Fruit fly (Drosophila melanogaster) whole organism, pupa: ENCODE measurements around the gene Bub3.
A peak's percentile ranks its signal among the peaks of the same experiment; 100 is the strongest.

Source experiments
- CG10348 ChIP-seq: fragments of 200-800 bp; sonication (Bioruptor generic); IDR thresholded peaks from 2 replicates; pipeline ENCODE4 v1.3.6; 2022; ENCODE audit warnings: missing biosample characterization, missing genetic modification characterization
- CG12605 ChIP-seq: fragments of 200-800 bp; sonication (Bioruptor generic); IDR thresholded peaks from 2 replicates; pipeline ENCODE4 v1.3.6; 2022; ENCODE audit warnings: missing biosample characterization, missing genetic modification characterization
- CG13204 ChIP-seq: fragments of 200-800 bp; sonication (Bioruptor generic); optimal IDR thresholded peaks from 2 replicates; lab custom pipeline; 2018; ENCODE audit warnings: missing biosample characterization, mild to moderate bottlenecking, missing genetic modification characterization, moderate library complexity
- CG14655 ChIP-seq: fragments of 200-800 bp; sonication (Bioruptor generic); optimal IDR thresholded peaks from 3 replicates; lab custom pipeline; 2017; ENCODE audit warnings: mild to moderate bottlenecking, missing biosample characterization, missing genetic modification reagents, missing genetic modification characterization
- CG15710 ChIP-seq: fragments of 200-800 bp; sonication (Bioruptor generic); optimal IDR thresholded peaks from 2 replicates; lab custom pipeline; 2018; ENCODE audit warnings: missing biosample characterization, mild to moderate bottlenecking, missing genetic modification characterization, moderate library complexity
- CG17806 ChIP-seq: fragments of 200-800 bp; sonication (Bioruptor generic); optimal IDR thresholded peaks from 2 replicates; lab custom pipeline; 2018; ENCODE audit warnings: missing biosample characterization, mild to moderate bottlenecking, missing genetic modification characterization, moderate library complexity
- CG32121 ChIP-seq: fragments of 200-800 bp; sonication (Bioruptor generic); IDR thresholded peaks from 2 replicates; pipeline ENCODE4 v1.3.6; 2022; ENCODE audit warnings: missing biosample characterization, missing genetic modification characterization
- CG34367 ChIP-seq: fragments of 200-800 bp; sonication (Bioruptor generic); optimal IDR thresholded peaks from 2 replicates; lab custom pipeline; 2018; ENCODE audit warnings: missing biosample characterization, mild to moderate bottlenecking, missing genetic modification characterization
- CG4496 ChIP-seq: fragments of 200-800 bp; sonication (Bioruptor generic); IDR thresholded peaks from 3 replicates; pipeline ENCODE4 v1.3.6; 2022; ENCODE audit warnings: missing biosample characterization, missing genetic modification characterization
- CG8159 ChIP-seq: fragments of 200-800 bp; sonication (Bioruptor generic); optimal IDR thresholded peaks from 3 replicates; lab custom pipeline; 2018; ENCODE audit warnings: missing biosample characterization, mild to moderate bottlenecking, missing genetic modification characterization, moderate library complexity
- CG8301 ChIP-seq: fragments of 200-800 bp; sonication (Bioruptor generic); optimal IDR thresholded peaks from 2 replicates; lab custom pipeline; 2018; ENCODE audit warnings: missing biosample characterization, mild to moderate bottlenecking, missing genetic modification characterization
- CG9948 ChIP-seq: fragments of 200-800 bp; sonication (Bioruptor generic); optimal IDR thresholded peaks from 2 replicates; lab custom pipeline; 2018; ENCODE audit warnings: missing biosample characterization, mild to moderate bottlenecking, missing genetic modification characterization, moderate library complexity
- D1 ChIP-seq: fragments of 200-800 bp; sonication (Bioruptor generic); optimal IDR thresholded peaks from 2 replicates; lab custom pipeline; 2018; ENCODE audit warnings: missing biosample characterization, mild to moderate bottlenecking, missing genetic modification characterization, moderate library complexity
- EcR ChIP-seq: fragments of 200-800 bp; sonication (Bioruptor generic); optimal IDR thresholded peaks from 3 replicates; lab custom pipeline; 2019; ENCODE audit warnings: missing biosample characterization, missing genetic modification characterization, mild to moderate bottlenecking, moderate library complexity, missing genetic modification reagents
- Ets98B ChIP-seq: fragments of 200-800 bp; sonication (Bioruptor generic); IDR thresholded peaks from 2 replicates; pipeline ENCODE4 v1.3.6; 2022; ENCODE audit warnings: missing biosample characterization, missing genetic modification characterization
- Pif1A ChIP-seq: fragments of 200-800 bp; sonication (Bioruptor generic); optimal IDR thresholded peaks from 3 replicates; lab custom pipeline; 2016; ENCODE audit warnings: missing biosample characterization, missing genetic modification characterization
- Pif1B ChIP-seq: fragments of 200-800 bp; sonication (Bioruptor generic); optimal IDR thresholded peaks from 3 replicates; lab custom pipeline; 2016; ENCODE audit warnings: missing biosample characterization, missing genetic modification characterization
- Snoo ChIP-seq: fragments of 200-800 bp; sonication (Bioruptor generic); optimal IDR thresholded peaks from 3 replicates; lab custom pipeline; 2017; ENCODE audit warnings: missing biosample characterization, mild to moderate bottlenecking, missing genetic modification characterization, inconsistent platforms
- fd96Ca ChIP-seq: fragments of 200-800 bp; sonication (Bioruptor generic); IDR thresholded peaks from 3 replicates; pipeline ENCODE4 v1.3.6; 2022; ENCODE audit warnings: missing biosample characterization, missing genetic modification characterization
- gl ChIP-seq: fragments of 200-800 bp; sonication (Bioruptor generic); optimal IDR thresholded peaks from 2 replicates; lab custom pipeline; 2018; ENCODE audit warnings: missing biosample characterization, mild to moderate bottlenecking, missing genetic modification characterization
- rn ChIP-seq: fragments of 200-800 bp; sonication (Bioruptor generic); IDR thresholded peaks from 2 replicates; pipeline ENCODE4 v1.3.6; 2022; ENCODE audit warnings: missing biosample characterization, missing genetic modification characterization

The Bub3 gene

DNA sequence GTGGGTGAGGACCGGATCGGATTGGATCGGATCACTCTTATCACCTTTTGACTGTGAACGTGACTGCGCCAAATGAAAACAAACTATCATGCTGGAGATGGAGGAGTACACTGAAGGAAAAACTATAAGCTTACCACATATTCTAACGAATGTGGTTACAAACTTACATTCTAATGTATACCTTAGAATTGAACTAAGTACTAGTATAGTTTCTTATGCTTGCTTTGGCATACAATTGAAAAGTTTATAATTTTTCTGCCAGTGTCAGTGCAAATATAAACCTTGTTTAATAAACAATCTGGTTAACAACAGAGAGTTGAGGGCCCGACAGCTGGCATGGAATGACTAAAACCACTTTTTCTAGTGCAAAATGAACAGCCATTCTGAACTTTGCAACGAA is 42.3 kb upstream of the Bub3 start:
- TF ChIP-seq Snoo (tag; lab: Kevin White, UChicago): no peak
- peak; percentile 54 for TF ChIP-seq Ets98B
- peak; percentile 18 for TF ChIP-seq CG8159 (tag; lab: Kevin White, UChicago)
- 0 out of 2 replicates have a peak, but pooled peaks have one; percentile 15 for TF ChIP-seq CG10348 (GFP tag; lab: Robert Waterston, UW)
- no peak for TF ChIP-seq gl (tag; lab: Kevin White, UChicago)
- no peak for TF ChIP-seq rn (GFP tag; lab: Robert Waterston, UW)
- TF ChIP-seq Pif1A (GFP tag; lab: Kevin White, UChicago): peak; percentile 8
- no peak for TF ChIP-seq EcR
- TF ChIP-seq CG12605: peak; percentile 44; the same call in 1 of the 2 replicates
- TF ChIP-seq CG9948 (tag; lab: Kevin White, UChicago): no peak
- TF ChIP-seq CG4496 (GFP tag; lab: Robert Waterston, UW): peak; percentile 76
- TF ChIP-seq D1: no peak
- peak; percentile 45; the same call in 1 of the 2 replicates for TF ChIP-seq CG32121 (GFP tag; lab: Robert Waterston, UW)
- peak; percentile 7 for TF ChIP-seq CG15710
- TF ChIP-seq CG17806: peak; percentile 13
- TF ChIP-seq CG8301: peak; percentile 43
- TF ChIP-seq CG13204: no peak
- TF ChIP-seq CG14655 (GFP tag; lab: Kevin White, UChicago): peak; percentile 25

- peak; percentile 69; the same call in 1 of the 2 replicates for TF ChIP-seq Ets98B
- TF ChIP-seq CG32121 (GFP tag; lab: Robert Waterston, UW): peak; percentile 63; the same call in 1 of the 2 replicates
- TF ChIP-seq CG10348 (GFP tag; lab: Robert Waterston, UW): no peak
- peak; percentile 42 for TF ChIP-seq CG17806
- peak; percentile 48 for TF ChIP-seq CG8159 (tag; lab: Kevin White, UChicago)
- peak; percentile 58 for TF ChIP-seq CG13204
- TF ChIP-seq Snoo (tag; lab: Kevin White, UChicago): peak; percentile 63
- peak; percentile 24 for TF ChIP-seq Pif1B (GFP tag; lab: Kevin White, UChicago)
- TF ChIP-seq CG15710: peak; percentile 36
- TF ChIP-seq CG9948 (tag; lab: Kevin White, UChicago): peak; percentile 29
- peak; percentile 75; the same call in 2 of the 3 replicates for TF ChIP-seq fd96Ca
- peak; percentile 53; the same call in 1 of the 2 replicates for TF ChIP-seq CG12605
- TF ChIP-seq gl (tag; lab: Kevin White, UChicago): peak; percentile 74
- peak; percentile 84 for TF ChIP-seq CG4496 (GFP tag; lab: Robert Waterston, UW)
- peak; percentile 78 for TF ChIP-seq CG14655 (GFP tag; lab: Kevin White, UChicago)
- TF ChIP-seq CG8301: peak; percentile 64
- no peak for TF ChIP-seq D1
- TF ChIP-seq rn (GFP tag; lab: Robert Waterston, UW): 0 out of 2 replicates have a peak, but pooled peaks have one; percentile 11
- peak; percentile 52 for TF ChIP-seq EcR
- peak; percentile 71 for TF ChIP-seq CG34367 (tag; lab: Kevin White, UChicago)
- TF ChIP-seq Pif1A (GFP tag; lab: Kevin White, UChicago): peak; percentile 69
These were observed 41.6 kb upstream of the Bub3 start, which contains the start of gene Obp99b for dm6 chr3R:29716782-29717317. Obp99b (minus strand) TSS chr3R:29716896.

dm6 chr3R:29716043-29716781 is 41.0 kb upstream of the Bub3 start:
- no peak for TF ChIP-seq CG32121 (GFP tag; lab: Robert Waterston, UW)
- no peak for TF ChIP-seq D1
- no peak for TF ChIP-seq EcR
- TF ChIP-seq CG8301: no peak
- TF ChIP-seq CG17806: no peak
- TF ChIP-seq, all 21 proteins: peak for 0

DNA sequence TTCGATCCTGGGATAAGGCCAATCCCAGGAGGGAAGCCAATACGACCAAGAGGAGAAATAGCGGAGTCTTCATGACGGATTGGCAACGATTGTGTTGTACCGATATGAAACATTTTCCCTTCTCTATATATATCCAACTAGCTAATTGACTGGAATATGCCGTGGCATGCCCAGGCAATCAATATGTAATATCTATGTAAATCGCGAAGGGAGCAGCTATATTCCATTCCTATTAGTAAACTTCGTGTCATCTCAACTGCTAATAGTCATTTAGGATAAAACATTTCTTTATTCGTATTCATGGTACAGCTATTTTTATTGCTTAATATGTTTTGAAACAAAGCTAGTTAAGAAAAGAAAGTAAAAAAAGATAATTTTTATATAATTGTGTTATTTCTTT is 40.1 kb upstream of the Bub3 start, which contains the start of gene Dup99B:
Gene Dup99B (minus strand): TSS at position 101 of the 400 bp plus-strand sequence.
- TF ChIP-seq CG14655 (GFP tag; lab: Kevin White, UChicago) (no peak), CG9948 (tag; lab: Kevin White, UChicago) (no peak), EcR (no peak)

- no peak for TF ChIP-seq gl (tag; lab: Kevin White, UChicago)
- TF ChIP-seq CG17806: no peak
- TF ChIP-seq fd96Ca: no peak
- TF ChIP-seq CG8159 (tag; lab: Kevin White, UChicago): no peak
- no peak for TF ChIP-seq CG34367 (tag; lab: Kevin White, UChicago)
- no peak for TF ChIP-seq CG13204
- TF ChIP-seq CG9948 (tag; lab: Kevin White, UChicago): no peak
- TF ChIP-seq CG15710: no peak
- no peak for TF ChIP-seq Pif1A (GFP tag; lab: Kevin White, UChicago)
- no peak for TF ChIP-seq CG32121 (GFP tag; lab: Robert Waterston, UW)
These were observed 39.1 kb upstream of the Bub3 start, which contains the start of gene Obp99d for dm6 chr3R:29714314-29714713. Obp99d (plus strand) TSS chr3R:29714505.

DNA sequence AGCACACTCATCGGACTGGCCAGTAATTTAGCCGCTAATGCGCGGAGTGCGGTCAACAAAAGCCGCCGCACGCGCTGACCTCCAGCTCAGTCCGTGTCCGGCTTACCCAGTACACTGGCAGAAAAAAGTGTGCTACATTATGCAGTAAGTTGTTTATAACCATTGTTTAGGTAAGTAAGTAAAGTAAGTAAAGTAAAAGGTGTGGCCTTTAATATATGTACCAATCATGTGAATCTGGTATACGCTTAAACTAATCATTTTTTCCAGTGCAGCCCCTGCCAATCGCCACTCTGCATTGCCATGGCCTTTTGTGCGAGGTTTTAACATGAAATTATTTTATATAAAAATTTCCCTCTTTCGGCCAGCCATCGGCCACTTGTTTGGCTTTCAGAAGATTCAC is 36.2 kb upstream of the Bub3 start:
- no peak for TF ChIP-seq CG10348 (GFP tag; lab: Robert Waterston, UW)
- no peak for TF ChIP-seq CG14655 (GFP tag; lab: Kevin White, UChicago)
- no peak for TF ChIP-seq CG4496 (GFP tag; lab: Robert Waterston, UW)
- no peak for TF ChIP-seq CG15710
- no peak for TF ChIP-seq rn (GFP tag; lab: Robert Waterston, UW)
- TF ChIP-seq, all 21 proteins: peak for 0
